Fruit fly (Drosophila melanogaster): ENCODE results near the gene Dpm3.

The Dpm3 gene

DNA sequence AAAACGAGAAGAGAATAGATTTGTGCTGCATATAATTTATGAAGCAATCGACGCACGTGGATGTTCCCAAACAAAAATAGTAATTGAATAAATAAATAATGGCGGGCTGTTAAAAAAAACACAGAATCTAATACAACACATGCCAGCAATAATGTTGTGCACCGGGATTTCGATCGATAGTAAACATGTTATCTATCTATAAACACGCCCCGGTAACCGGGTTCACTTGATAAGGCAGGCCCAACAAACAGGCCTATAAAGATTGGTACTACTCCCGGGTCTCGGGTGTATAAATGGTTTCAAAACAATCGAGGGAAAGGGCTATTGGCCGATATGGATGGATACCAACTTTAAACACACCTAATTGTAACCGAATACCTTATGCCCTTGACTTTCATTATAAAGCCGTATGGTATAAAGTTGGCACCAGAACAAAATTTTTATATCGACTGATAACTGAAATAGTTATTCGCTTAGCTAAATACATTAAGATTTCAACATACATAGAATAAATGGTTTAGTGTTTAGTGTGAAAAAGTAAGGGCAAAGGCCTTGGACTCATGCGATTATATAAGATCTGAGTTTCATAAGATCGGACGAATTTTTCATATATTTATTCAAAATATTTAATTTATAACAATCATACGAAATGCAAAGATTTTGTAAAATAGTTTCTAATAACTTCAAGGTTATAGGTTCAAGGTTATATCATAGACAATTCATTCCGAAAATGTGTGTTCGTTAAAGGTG, 37.0 kb downstream of the Dpm3 start (continued):
- no peak for TF ChIP-seq Hr39 (GFP tag; optimal IDR thresholded peaks at IDR 0.05)
- no peak for TF ChIP-seq svp (GFP tag)
- no peak for TF ChIP-seq Met (GFP tag; optimal IDR thresholded peaks at IDR 0.05)
- peak; percentile 20 for TF ChIP-seq topi (GFP tag; optimal IDR thresholded peaks at IDR 0.05)
- no peak for TF ChIP-seq Gug (GFP tag; IDR thresholded peaks at IDR 0.05)
- no peak for TF ChIP-seq CG10669 (GFP tag; optimal IDR thresholded peaks at IDR 0.05)
- peak; percentile 5 for TF ChIP-seq OdsH (GFP tag; optimal IDR thresholded peaks at IDR 0.05)
- no peak for TF ChIP-seq CG9139 (GFP tag; optimal IDR thresholded peaks at IDR 0.05)
- no peak for TF ChIP-seq CG6808 (GFP tag; optimal IDR thresholded peaks at IDR 0.05)
- no peak for TF ChIP-seq pdm3 (GFP tag; optimal IDR thresholded peaks at IDR 0.05)
- TF ChIP-seq CG6792 (GFP tag; optimal IDR thresholded peaks at IDR 0.05): no peak
- peak; percentile 51 for TF ChIP-seq CG32006 (GFP tag; optimal IDR thresholded peaks at IDR 0.05)
- TF ChIP-seq cyc (GFP tag; optimal IDR thresholded peaks at IDR 0.05): no peak
- TF ChIP-seq Sox15 (GFP tag; optimal IDR thresholded peaks at IDR 0.05): no peak
- no peak for TF ChIP-seq CG3032 (tag; optimal IDR thresholded peaks at IDR 0.05)
- peak; percentile 45 for TF ChIP-seq vri (GFP tag; optimal IDR thresholded peaks at IDR 0.05)
- no peak for TF ChIP-seq spab (GFP tag; optimal IDR thresholded peaks at IDR 0.05)
- no peak for TF ChIP-seq CG6276 (GFP tag; optimal IDR thresholded peaks at IDR 0.05)
- TF ChIP-seq Sox102F (GFP tag; optimal IDR thresholded peaks at IDR 0.05): no peak
- no peak for TF ChIP-seq salr (GFP tag; optimal IDR thresholded peaks at IDR 0.05)
- no peak for TF ChIP-seq dac (GFP tag; optimal IDR thresholded peaks at IDR 0.05)
- TF ChIP-seq Blimp-1 (GFP tag; optimal IDR thresholded peaks at IDR 0.05): no peak
- TF ChIP-seq net (GFP tag; optimal IDR thresholded peaks at IDR 0.05): no peak
- TF ChIP-seq ss (GFP tag; optimal IDR thresholded peaks at IDR 0.05): no peak
- TF ChIP-seq fd85E (GFP tag; optimal IDR thresholded peaks at IDR 0.05): no peak
- no peak for TF ChIP-seq CG8119 (GFP tag; IDR thresholded peaks at IDR 0.05)
- TF ChIP-seq Hr4 (GFP tag; optimal IDR thresholded peaks at IDR 0.05): peak; percentile 2
- TF ChIP-seq fkh (GFP tag; optimal IDR thresholded peaks at IDR 0.05): peak; percentile 68
- TF ChIP-seq CG11294 (GFP tag; IDR thresholded peaks at IDR 0.05): no peak
- no peak for TF ChIP-seq fd59A (GFP tag; optimal IDR thresholded peaks at IDR 0.05)
- TF ChIP-seq acj6 (GFP tag; optimal IDR thresholded peaks at IDR 0.05): peak; percentile 9
- peak; percentile 6 for TF ChIP-seq CG8632 (GFP tag; optimal IDR thresholded peaks at IDR 0.05)
- no peak for TF ChIP-seq Lpt (GFP tag; optimal IDR thresholded peaks at IDR 0.05)
- TF ChIP-seq CG6163 (GFP tag; IDR thresholded peaks at IDR 0.05): no peak
- peak; percentile 23 for TF ChIP-seq CG34406 (GFP tag; optimal IDR thresholded peaks at IDR 0.05)
- no peak for TF ChIP-seq CG7368 (GFP tag; optimal IDR thresholded peaks at IDR 0.05)
- no peak for TF ChIP-seq CG3919 (GFP tag; optimal IDR thresholded peaks at IDR 0.05)
- TF ChIP-seq CG31627 (GFP tag; optimal IDR thresholded peaks at IDR 0.05): no peak
- TF ChIP-seq Eip75B (GFP tag; optimal IDR thresholded peaks at IDR 0.05): no peak

DNA sequence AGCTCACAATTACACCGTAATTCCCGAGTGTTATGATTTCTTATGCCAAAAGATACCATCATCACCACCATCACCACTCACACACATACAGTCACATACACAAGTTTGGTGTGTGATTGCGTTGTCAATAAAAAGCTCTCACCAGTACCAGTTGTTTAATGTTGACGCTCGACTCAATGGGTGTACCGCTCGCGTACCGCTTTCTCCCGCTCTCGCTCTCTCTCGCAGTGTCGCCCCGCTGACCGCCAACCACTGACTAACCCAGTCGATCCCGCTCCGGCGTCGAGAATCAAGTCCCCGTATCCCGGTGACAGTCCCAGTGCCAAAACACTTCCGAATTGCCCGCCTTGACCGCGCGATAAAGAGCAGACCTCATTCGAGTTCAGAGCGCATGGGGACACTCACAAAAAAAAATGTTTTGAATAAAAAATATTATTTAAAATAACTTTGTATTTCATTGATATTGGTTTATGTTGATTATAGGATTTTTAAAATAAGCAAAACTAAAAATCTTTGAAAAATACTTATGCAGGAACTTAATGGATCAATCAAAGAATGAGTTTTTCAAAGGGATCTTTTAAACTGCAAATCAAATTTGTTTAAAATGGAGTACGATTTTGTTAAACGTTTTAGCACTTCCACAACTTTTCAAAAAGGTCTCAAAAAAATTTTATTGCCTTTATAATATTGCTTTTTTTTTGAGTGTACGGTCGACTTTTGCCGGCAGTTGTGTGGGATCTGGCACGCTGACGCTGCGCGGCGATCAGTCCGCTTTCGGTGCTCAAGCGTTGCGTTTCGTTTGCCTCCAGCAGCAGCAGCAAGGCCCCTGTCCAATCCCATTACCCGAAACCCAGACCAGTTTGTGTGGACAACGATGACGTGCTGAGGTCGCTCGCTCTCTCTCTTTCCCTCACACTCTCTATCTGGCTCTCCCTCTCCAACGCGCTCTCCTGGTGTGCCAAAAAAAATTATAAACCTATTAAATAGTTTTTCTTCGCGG, 38.4 kb downstream of the Dpm3 start, which contains the start of gene Dic1:
Dic1 (plus strand) TSS at position 764 of the 1,000 bp plus-strand sequence.
- TF ChIP-seq Ets96B (tag; optimal IDR thresholded peaks at IDR 0.05) (peak; percentile 95), Sox14 (GFP tag; optimal IDR thresholded peaks at IDR 0.05) (peak; percentile 96), Ets21C (GFP tag; optimal IDR thresholded peaks at IDR 0.05) (peak; percentile 93), Met (GFP tag; optimal IDR thresholded peaks at IDR 0.05) (peak; percentile 97), Lpt (GFP tag; optimal IDR thresholded peaks at IDR 0.05) (peak; percentile 98), CG6808 (GFP tag; optimal IDR thresholded peaks at IDR 0.05) (peak; percentile 95), lz (GFP tag; optimal IDR thresholded peaks at IDR 0.05) (peak; percentile 97), fkh (GFP tag; optimal IDR thresholded peaks at IDR 0.05) (peak; percentile 66), Eip75B (GFP tag; optimal IDR thresholded peaks at IDR 0.05) (peak; percentile 97), fd85E (GFP tag; optimal IDR thresholded peaks at IDR 0.05) (peak; percentile 85), CG10631 (GFP tag; optimal IDR thresholded peaks at IDR 0.05) (peak; percentile 96), CG8319 (GFP tag; optimal IDR thresholded peaks at IDR 0.05) (peak; percentile 97), CG4318 (GFP tag; optimal IDR thresholded peaks at IDR 0.05) (peak; percentile 98), CG8632 (GFP tag; optimal IDR thresholded peaks at IDR 0.05) (peak; percentile 98), esn (GFP tag; optimal IDR thresholded peaks at IDR 0.05) (peak; percentile 99), Smox (GFP tag; optimal IDR thresholded peaks at IDR 0.05) (peak; percentile 97), spab (GFP tag; optimal IDR thresholded peaks at IDR 0.05) (peak; percentile 97), topi (GFP tag; optimal IDR thresholded peaks at IDR 0.05) (peak; percentile 98), CG11294 (GFP tag; IDR thresholded peaks at IDR 0.05) (peak; percentile 85; the same call in 1 of the 2 replicates)
